Worm (Caenorhabditis elegans) whole organism, mixed stage, embryonic: Measurements from ENCODE around the gene fbxb-6.

Experiments used
- blmp-1 ChIP-seq: fragments of 150-350 bp; optimal IDR thresholded peaks from 2 replicates; lab custom pipeline; 2014; ENCODE audit warnings: missing biosample characterization, missing genetic modification characterization
- ceh-39 ChIP-seq: fragments of 150-350 bp; optimal IDR thresholded peaks from 2 replicates; lab custom pipeline; 2014; ENCODE audit warnings: missing biosample characterization, missing genetic modification characterization
- ceh-43 ChIP-seq: fragments of 200-800 bp; sonication (Bioruptor generic); optimal IDR thresholded peaks from 2 replicates; lab custom pipeline; 2018; ENCODE audit warnings: mild to moderate bottlenecking, missing genetic modification characterization, moderate library complexity, missing compliant biosample characterization
- ces-1 ChIP-seq: fragments of 150-350 bp; optimal IDR thresholded peaks from 2 replicates; lab custom pipeline; 2014; ENCODE audit warnings: missing biosample characterization, missing genetic modification reagents, missing genetic modification characterization
- cnd-1 ChIP-seq: fragments of 200-800 bp; sonication (Bioruptor generic); optimal IDR thresholded peaks from 2 replicates; lab custom pipeline; 2018; ENCODE audit warnings: mild to moderate bottlenecking, missing genetic modification characterization, missing compliant biosample characterization
- drap-1 ChIP-seq: fragments of 200-800 bp; sonication (Bioruptor generic); optimal IDR thresholded peaks from 3 replicates; lab custom pipeline; 2018; ENCODE audit warnings: mild to moderate bottlenecking, missing genetic modification characterization, missing compliant biosample characterization
- hlh-1 ChIP-seq: fragments of 150-350 bp; optimal IDR thresholded peaks from 2 replicates; lab custom pipeline; 2014; ENCODE audit warnings: missing biosample characterization, missing genetic modification reagents, missing genetic modification characterization
- lin-13 ChIP-seq: fragments of 150-350 bp; optimal IDR thresholded peaks from 2 replicates; lab custom pipeline; 2014; ENCODE audit warnings: missing biosample characterization, missing genetic modification characterization
- lin-32 ChIP-seq: fragments of 200-800 bp; sonication (Bioruptor generic); optimal IDR thresholded peaks from 2 replicates; lab custom pipeline; 2018; ENCODE audit warnings: mild to moderate bottlenecking, missing genetic modification characterization, missing compliant biosample characterization
- lsy-2 ChIP-seq: fragments of 150-350 bp; optimal IDR thresholded peaks from 2 replicates; lab custom pipeline; 2014; ENCODE audit warnings: missing biosample characterization, missing genetic modification characterization
- mab-5 ChIP-seq: fragments of 150-350 bp; optimal IDR thresholded peaks from 2 replicates; lab custom pipeline; 2014; ENCODE audit warnings: missing biosample characterization, missing genetic modification characterization
- mls-2 ChIP-seq: sonication (generic microtip); optimal IDR thresholded peaks from 2 replicates; lab custom pipeline; 2016; ENCODE audit warnings: mild to moderate bottlenecking, missing genetic modification characterization, moderate library complexity, missing compliant biosample characterization
- nhr-12 ChIP-seq: fragments of 150-350 bp; optimal IDR thresholded peaks from 2 replicates; lab custom pipeline; 2014; ENCODE audit warnings: missing biosample characterization, missing genetic modification characterization
- nhr-2 ChIP-seq: fragments of 150-350 bp; optimal IDR thresholded peaks from 2 replicates; lab custom pipeline; 2014; ENCODE audit warnings: missing biosample characterization, missing genetic modification characterization
- nhr-28 ChIP-seq: fragments of 150-350 bp; optimal IDR thresholded peaks from 2 replicates; lab custom pipeline; 2014; ENCODE audit warnings: missing biosample characterization, missing genetic modification characterization
- nhr-76 ChIP-seq: sonication (generic microtip); optimal IDR thresholded peaks from 2 replicates; lab custom pipeline; 2017; ENCODE audit warnings: missing biosample characterization, missing genetic modification characterization
- sem-2 ChIP-seq: fragments of 200-800 bp; sonication (Bioruptor generic); optimal IDR thresholded peaks from 2 replicates; lab custom pipeline; 2018; ENCODE audit warnings: mild to moderate bottlenecking, missing genetic modification characterization, missing compliant biosample characterization
- snpc-4 ChIP-seq: fragments of 150-350 bp; optimal IDR thresholded peaks from 2 replicates; lab custom pipeline; 2014; ENCODE audit warnings: missing biosample characterization, missing genetic modification characterization
- sptf-1 ChIP-seq: sonication (generic microtip); optimal IDR thresholded peaks from 2 replicates; lab custom pipeline; 2017; ENCODE audit warnings: mild to moderate bottlenecking, missing genetic modification characterization, moderate library complexity, missing compliant biosample characterization
- tbx-8 ChIP-seq: fragments of 200-800 bp; sonication (Bioruptor generic); optimal IDR thresholded peaks from 2 replicates; lab custom pipeline; 2018; ENCODE audit warnings: mild to moderate bottlenecking, missing genetic modification characterization, moderate library complexity, missing compliant biosample characterization
- unc-120 ChIP-seq: sonication (generic microtip); optimal IDR thresholded peaks from 2 replicates; lab custom pipeline; 2017; ENCODE audit warnings: missing genetic modification characterization, missing compliant biosample characterization; ENCODE audit not compliant: poor library complexity, severe bottlenecking
- unc-62 ChIP-seq: fragments of 150-350 bp; optimal IDR thresholded peaks from 2 replicates; lab custom pipeline; 2014; ENCODE audit warnings: missing biosample characterization, missing genetic modification reagents, missing genetic modification characterization
- zip-8 ChIP-seq: fragments of 150-350 bp; optimal IDR thresholded peaks from 2 replicates; lab custom pipeline; 2014; ENCODE audit warnings: missing biosample characterization, missing genetic modification characterization

Gene fbxb-6

DNA sequence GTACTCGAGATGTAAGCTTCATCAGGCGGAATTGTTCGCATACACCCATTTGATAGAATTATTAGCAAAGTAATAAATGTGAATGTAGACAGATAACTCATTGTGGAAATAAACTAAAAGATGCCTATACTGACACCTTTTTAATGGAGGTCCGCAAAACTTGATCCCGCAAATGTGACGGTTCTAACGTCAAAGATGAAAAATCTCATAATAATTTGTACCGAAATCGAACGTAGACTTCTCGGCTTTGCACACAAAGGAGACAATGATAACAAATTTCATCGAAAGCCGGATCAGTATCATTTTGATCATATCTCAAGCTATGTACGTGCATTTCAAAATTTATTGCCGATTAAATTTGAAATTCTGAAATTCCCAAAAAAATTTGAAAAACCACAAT, 43.7 kb downstream of the fbxb-6 start, which contains the start of gene R52.4:
Gene R52.4 (minus strand): TSS at position 101 of the 400 bp plus-strand sequence.
- TF ChIP-seq unc-62 (GFP tag; lab: Kevin White, UChicago) = no peak
- no peak for TF ChIP-seq cnd-1 (tag; lab: Kevin White, UChicago)
- no peak for TF ChIP-seq sptf-1 (tag; lab: Kevin White, UChicago)
- TF ChIP-seq ces-1 = no peak
- no peak for TF ChIP-seq drap-1
- no peak for TF ChIP-seq lsy-2 (tag; lab: Kevin White, UChicago)
- no peak for TF ChIP-seq nhr-12 (tag; lab: Kevin White, UChicago)
- no peak for TF ChIP-seq tbx-8
- no peak for TF ChIP-seq nhr-76

DNA sequence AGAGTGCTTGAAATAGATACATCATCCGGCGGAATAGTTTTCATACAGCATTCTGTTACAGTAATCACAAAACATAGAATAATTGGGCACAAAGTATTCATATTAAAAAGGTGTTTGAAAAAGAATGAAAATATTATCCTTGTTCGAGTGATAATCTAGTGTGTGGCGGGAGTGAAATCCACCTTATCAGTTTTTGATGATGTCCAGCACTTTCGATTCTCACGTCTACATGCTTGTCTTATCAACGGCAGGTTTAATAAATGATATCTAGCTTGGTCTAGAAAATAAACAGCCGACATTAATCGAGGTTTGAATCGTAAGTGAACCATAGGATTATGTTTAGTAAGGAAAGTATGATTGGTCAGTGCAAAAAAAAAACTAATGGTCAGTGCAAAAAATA, 45.3 kb downstream of the fbxb-6 start, which contains the start of gene R52.5:
Gene R52.5 (minus strand): TSS at position 101 of the 400 bp plus-strand sequence.
- TF ChIP-seq ceh-43 (GFP tag; lab: Kevin White, UChicago) (no peak), tbx-8 (no peak), mls-2 (tag; lab: Kevin White, UChicago) (no peak), snpc-4 (no peak), drap-1 (no peak), mab-5 (no peak)

DNA sequence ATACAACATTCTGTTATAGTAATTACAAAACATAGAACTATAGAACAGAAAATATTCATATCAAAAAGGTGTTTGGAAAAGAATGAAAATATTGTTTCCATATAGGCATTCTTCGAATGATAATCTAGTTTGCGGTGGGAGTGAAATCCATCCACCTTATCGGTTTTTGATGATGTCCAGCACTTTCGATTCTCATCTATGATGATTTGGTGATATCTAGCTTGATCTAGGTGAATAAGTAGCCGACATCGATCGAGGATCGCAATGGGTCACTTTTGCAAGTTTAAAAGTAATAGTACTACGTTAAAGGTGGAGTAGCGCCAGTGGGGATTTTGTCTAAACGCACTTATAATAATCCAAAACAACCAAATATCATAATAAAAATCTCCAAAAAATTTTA, 48.4 kb downstream of the fbxb-6 start, which contains the start of gene R52.6:
Gene R52.6 (minus strand): TSS at position 101 of the 400 bp plus-strand sequence.
- TF ChIP-seq lin-32 (GFP tag; lab: Kevin White, UChicago) (no peak), sem-2 (GFP tag; lab: Kevin White, UChicago) (no peak), lin-13 (no peak), nhr-76 (no peak), nhr-2 (no peak), mab-5 (no peak)

ce11 chrII:2114488-2114887, 49.9 kb downstream of the fbxb-6 start:
- TF ChIP-seq snpc-4 (no peak), blmp-1 (no peak), nhr-2 (no peak), ceh-39 (no peak), nhr-12 (tag; lab: Kevin White, UChicago) (no peak), mab-5 (no peak), sem-2 (GFP tag; lab: Kevin White, UChicago) (no peak), ces-1 (no peak), nhr-28 (tag; lab: Kevin White, UChicago) (no peak), unc-120 (no peak), tbx-8 (no peak), sptf-1 (tag; lab: Kevin White, UChicago) (no peak), unc-62 (GFP tag; lab: Kevin White, UChicago) (no peak), zip-8 (tag; lab: Kevin White, UChicago) (no peak), hlh-1 (no peak)
